Worm (Caenorhabditis elegans) whole organism, young adult: ENCODE data around the gene C07A9.10.

Experiments used
- B0336.3 ChIP-seq: fragments of 200-800 bp; sonication (Bioruptor generic); IDR thresholded peaks from 2 replicates; pipeline ENCODE4 v1.3.6; 2022; ENCODE audit warnings: missing genetic modification characterization, missing compliant biosample characterization
- F10E7.11 ChIP-seq: sonication (generic microtip); optimal IDR thresholded peaks from 2 replicates; lab custom pipeline; 2017; ENCODE audit warnings: mild to moderate bottlenecking, missing genetic modification characterization, moderate library complexity, missing compliant biosample characterization
- F37B4.10 ChIP-seq: fragments of 200-800 bp; sonication (Bioruptor generic); IDR thresholded peaks from 2 replicates; pipeline ENCODE4 v1.3.6; 2022; ENCODE audit warnings: missing genetic modification characterization, missing compliant biosample characterization
- F39B2.1 ChIP-seq: fragments of 200-800 bp; sonication (Bioruptor generic); IDR thresholded peaks from 2 replicates; pipeline ENCODE4 v1.3.6; 2022; ENCODE audit warnings: missing genetic modification reagents, missing genetic modification characterization, missing compliant biosample characterization
- F57A8.1 ChIP-seq: fragments of 200-800 bp; sonication (Bioruptor generic); optimal IDR thresholded peaks from 2 replicates; lab custom pipeline; 2018; ENCODE audit warnings: mild to moderate bottlenecking, missing genetic modification characterization, moderate library complexity, missing compliant biosample characterization
- K11D2.4 ChIP-seq: fragments of 200-800 bp; sonication (Bioruptor generic); IDR thresholded peaks from 2 replicates; pipeline ENCODE4 v1.3.6; 2022; ENCODE audit warnings: missing genetic modification reagents, missing genetic modification characterization, missing compliant biosample characterization
- T26A5.8 ChIP-seq: sonication (generic microtip); optimal IDR thresholded peaks from 2 replicates; lab custom pipeline; 2016; ENCODE audit warnings: missing genetic modification characterization, missing compliant biosample characterization
- Y53F4B.3 ChIP-seq: fragments of 200-800 bp; sonication (Bioruptor generic); IDR thresholded peaks from 2 replicates; pipeline ENCODE4 v1.3.6; 2022; ENCODE audit warnings: missing genetic modification reagents, missing genetic modification characterization, missing compliant biosample characterization
- ZK185.1 ChIP-seq: sonication (generic microtip); optimal IDR thresholded peaks from 2 replicates; lab custom pipeline; 2016; ENCODE audit warnings: mild to moderate bottlenecking, missing genetic modification characterization, missing compliant biosample characterization; ENCODE audit not compliant: poor library complexity, severe bottlenecking
- aptf-2 ChIP-seq: fragments of 200-800 bp; sonication (Bioruptor generic); conservative IDR thresholded peaks from 2 replicates; pipeline ENCODE4 v1.3.6; 2022; ENCODE audit warnings: missing genetic modification reagents, missing genetic modification characterization, missing compliant biosample characterization
- aptf-3 ChIP-seq: fragments of 200-800 bp; sonication (Bioruptor generic); IDR thresholded peaks from 2 replicates; pipeline ENCODE4 v1.3.6; 2022; ENCODE audit warnings: missing genetic modification characterization, missing compliant biosample characterization
- atf-7 ChIP-seq: sonication (generic microtip); optimal IDR thresholded peaks from 2 replicates; lab custom pipeline; 2017; ENCODE audit warnings: mild to moderate bottlenecking, missing genetic modification characterization, missing compliant biosample characterization
- athp-1 ChIP-seq: sonication (generic microtip); optimal IDR thresholded peaks from 2 replicates; lab custom pipeline; 2017; ENCODE audit warnings: mild to moderate bottlenecking, missing genetic modification characterization, missing compliant biosample characterization
- attf-3 ChIP-seq: fragments of 200-800 bp; sonication (Bioruptor generic); conservative IDR thresholded peaks from 2 replicates; pipeline ENCODE4 v1.3.6; 2022; ENCODE audit warnings: missing genetic modification reagents, missing genetic modification characterization, missing compliant biosample characterization
- bed-1 ChIP-seq: fragments of 200-800 bp; sonication (Bioruptor generic); IDR thresholded peaks from 2 replicates; pipeline ENCODE4 v1.3.6; 2022; ENCODE audit warnings: missing genetic modification reagents, missing genetic modification characterization, missing compliant biosample characterization
- ccch-3 ChIP-seq: fragments of 200-800 bp; sonication (Bioruptor generic); optimal IDR thresholded peaks from 2 replicates; lab custom pipeline; 2018; ENCODE audit warnings: mild to moderate bottlenecking, missing genetic modification characterization, missing compliant biosample characterization
- ceh-100 ChIP-seq: fragments of 200-800 bp; sonication (Bioruptor generic); IDR thresholded peaks from 2 replicates; pipeline ENCODE4 v1.3.6; 2022; ENCODE audit warnings: missing genetic modification reagents, missing genetic modification characterization, missing compliant biosample characterization
- ceh-58 ChIP-seq: fragments of 200-800 bp; sonication (Bioruptor generic); IDR thresholded peaks from 2 replicates; pipeline ENCODE4 v1.3.6; 2022; ENCODE audit warnings: missing genetic modification characterization, missing compliant biosample characterization
- ceh-79 ChIP-seq: sonication (generic microtip); optimal IDR thresholded peaks from 2 replicates; lab custom pipeline; 2017; ENCODE audit warnings: mild to moderate bottlenecking, missing genetic modification characterization, missing compliant biosample characterization
- chd-7 ChIP-seq: sonication (generic microtip); optimal IDR thresholded peaks from 2 replicates; lab custom pipeline; 2016; ENCODE audit warnings: mild to moderate bottlenecking, missing genetic modification characterization, moderate library complexity, missing compliant biosample characterization
- dpl-1 ChIP-seq: fragments of 150-350 bp; optimal IDR thresholded peaks from 2 replicates; lab custom pipeline; 2014; ENCODE audit warnings: missing biosample characterization, missing genetic modification reagents, missing genetic modification characterization
- egrh-3 ChIP-seq: fragments of 200-800 bp; sonication (Bioruptor generic); IDR thresholded peaks from 2 replicates; pipeline ENCODE4 v1.3.6; 2022; ENCODE audit warnings: missing genetic modification reagents, missing genetic modification characterization, missing compliant biosample characterization
- gei-17 ChIP-seq: fragments of 200-800 bp; sonication (Bioruptor generic); optimal IDR thresholded peaks from 2 replicates; lab custom pipeline; 2018; ENCODE audit warnings: mild to moderate bottlenecking, missing genetic modification characterization, missing compliant biosample characterization
- him-1 ChIP-seq: sonication (generic microtip); optimal IDR thresholded peaks from 2 replicates; lab custom pipeline; 2016; ENCODE audit warnings: missing genotype, missing genetic modification reagents, missing genetic modification characterization, missing compliant biosample characterization
- hrde-1 ChIP-seq: sonication (generic microtip); optimal IDR thresholded peaks from 2 replicates; lab custom pipeline; 2016; ENCODE audit warnings: missing genetic modification characterization, mild to moderate bottlenecking, missing compliant biosample characterization, moderate library complexity, missing genotype, missing genetic modification reagents, borderline replicate concordance
- let-607 ChIP-seq, 2 experiments: fragments of 200-800 bp in 1 of 2; sonication (Bioruptor generic) in 1 of 2; sonication (generic microtip) in 1 of 2; optimal IDR thresholded peaks; 2 replicates each; lab custom pipeline; 2016 to 2018; ENCODE audit warnings: mild to moderate bottlenecking in 2 of 2, missing compliant biosample characterization in 2 of 2, missing genetic modification characterization in 2 of 2, moderate library complexity in 2 of 2, missing genotype in 1 of 2
- lin-35 ChIP-seq, 3 experiments: fragments of 150-350 bp in 2 of 3; sonication (generic microtip) in 1 of 3; optimal IDR thresholded peaks; 2 replicates each; lab custom pipeline; 2014 to 2018; ENCODE audit warnings: missing biosample characterization in 3 of 3, missing genetic modification characterization in 3 of 3, missing genetic modification reagents in 3 of 3
- lsy-27 ChIP-seq: sonication (generic microtip); optimal IDR thresholded peaks from 2 replicates; lab custom pipeline; 2017; ENCODE audit warnings: missing genetic modification characterization, mild to moderate bottlenecking, missing compliant biosample characterization, antibody characterized with exemption, missing genotype, borderline replicate concordance; ENCODE audit not compliant: insufficient read depth
- madf-6 ChIP-seq: fragments of 200-800 bp; sonication (Bioruptor generic); IDR thresholded peaks from 2 replicates; pipeline ENCODE4 v1.3.6; 2022; ENCODE audit warnings: missing genetic modification reagents, missing genetic modification characterization, missing compliant biosample characterization
- madf-8 ChIP-seq: fragments of 200-800 bp; sonication (Bioruptor generic); conservative IDR thresholded peaks from 2 replicates; pipeline ENCODE4 v1.3.6; 2022; ENCODE audit warnings: missing genetic modification reagents, missing genetic modification characterization, missing compliant biosample characterization
- mcd-1 ChIP-seq: fragments of 200-800 bp; sonication (Bioruptor generic); IDR thresholded peaks from 2 replicates; pipeline ENCODE4 v1.3.6; 2022; ENCODE audit warnings: missing genetic modification reagents, missing genetic modification characterization, missing compliant biosample characterization
- nfyb-1 ChIP-seq: fragments of 200-800 bp; sonication (Bioruptor generic); IDR thresholded peaks from 2 replicates; pipeline ENCODE4 v1.3.6; 2022; ENCODE audit warnings: missing genetic modification reagents, missing genetic modification characterization, missing compliant biosample characterization
- nhr-120 ChIP-seq: fragments of 200-800 bp; sonication (Bioruptor generic); IDR thresholded peaks from 2 replicates; pipeline ENCODE4 v1.3.6; 2022; ENCODE audit warnings: missing genetic modification characterization, missing compliant biosample characterization
- nhr-27 ChIP-seq: fragments of 200-800 bp; sonication (Bioruptor generic); optimal IDR thresholded peaks from 2 replicates; lab custom pipeline; 2018; ENCODE audit warnings: mild to moderate bottlenecking, missing genetic modification characterization, moderate library complexity, missing compliant biosample characterization
- nhr-80 ChIP-seq: sonication (generic microtip); optimal IDR thresholded peaks from 2 replicates; lab custom pipeline; 2016; ENCODE audit warnings: missing genetic modification characterization, missing compliant biosample characterization
- pbrm-1 ChIP-seq: fragments of 200-800 bp; sonication (Bioruptor generic); IDR thresholded peaks from 2 replicates; pipeline ENCODE4 v1.3.6; 2022; ENCODE audit warnings: missing genetic modification reagents, missing genetic modification characterization, missing compliant biosample characterization
- pha-4 ChIP-seq: fragments of 150-350 bp; sonication (generic microtip); optimal IDR thresholded peaks from 2 replicates; lab custom pipeline; 2014; ENCODE audit warnings: missing biosample characterization, missing genetic modification reagents, missing genetic modification characterization
- rcor-1 ChIP-seq: fragments of 200-800 bp; sonication (Bioruptor generic); IDR thresholded peaks from 2 replicates; pipeline ENCODE4 v1.3.6; 2022; ENCODE audit warnings: missing genetic modification reagents, missing genetic modification characterization, missing compliant biosample characterization
- rec-8 ChIP-seq, 2 experiments: sonication (generic microtip); optimal IDR thresholded peaks; 2 replicates each; lab custom pipeline; 2016; ENCODE audit warnings: mild to moderate bottlenecking in 2 of 2, missing genetic modification characterization in 2 of 2, missing genetic modification reagents in 2 of 2, missing genotype in 2 of 2, missing biosample characterization in 1 of 2, missing compliant biosample characterization in 1 of 2, moderate library complexity in 1 of 2
- repo-1 ChIP-seq: sonication (generic microtip); optimal IDR thresholded peaks from 2 replicates; lab custom pipeline; 2017; ENCODE audit warnings: mild to moderate bottlenecking, missing genetic modification characterization, missing compliant biosample characterization
- snpc-1.1 ChIP-seq: sonication (generic microtip); optimal IDR thresholded peaks from 2 replicates; lab custom pipeline; 2017; ENCODE audit warnings: missing genetic modification characterization, mild to moderate bottlenecking, missing compliant biosample characterization, antibody characterized with exemption, moderate library complexity, missing genotype, missing genetic modification reagents; ENCODE audit not compliant: insufficient read depth
- tbp1 ChIP-seq: fragments of 200-800 bp; sonication (Bioruptor generic); optimal IDR thresholded peaks from 2 replicates; lab custom pipeline; 2018; ENCODE audit warnings: mild to moderate bottlenecking, missing genetic modification characterization, missing compliant biosample characterization
- tlf-1 ChIP-seq: fragments of 200-800 bp; sonication (Bioruptor generic); optimal IDR thresholded peaks from 2 replicates; lab custom pipeline; 2018; ENCODE audit warnings: mild to moderate bottlenecking, missing genetic modification characterization, missing compliant biosample characterization
- zfh-2 ChIP-seq: fragments of 200-800 bp; sonication (Bioruptor generic); conservative IDR thresholded peaks from 2 replicates; pipeline ENCODE4 v1.3.6; 2022; ENCODE audit warnings: missing genetic modification reagents, missing genetic modification characterization, missing compliant biosample characterization
- zim-3 ChIP-seq: sonication (generic microtip); optimal IDR thresholded peaks from 2 replicates; lab custom pipeline; 2017; ENCODE audit warnings: mild to moderate bottlenecking, missing genetic modification characterization, moderate library complexity, missing compliant biosample characterization
- ztf-22 ChIP-seq: fragments of 200-800 bp; sonication (Bioruptor generic); optimal IDR thresholded peaks from 2 replicates; lab custom pipeline; 2018; ENCODE audit warnings: mild to moderate bottlenecking, missing genetic modification characterization, moderate library complexity, missing compliant biosample characterization
- ztf-3 ChIP-seq: fragments of 200-800 bp; sonication (Bioruptor generic); optimal IDR thresholded peaks from 2 replicates; lab custom pipeline; 2018; ENCODE audit warnings: mild to moderate bottlenecking, missing genetic modification characterization, missing compliant biosample characterization

C07A9.10 gene

DNA sequence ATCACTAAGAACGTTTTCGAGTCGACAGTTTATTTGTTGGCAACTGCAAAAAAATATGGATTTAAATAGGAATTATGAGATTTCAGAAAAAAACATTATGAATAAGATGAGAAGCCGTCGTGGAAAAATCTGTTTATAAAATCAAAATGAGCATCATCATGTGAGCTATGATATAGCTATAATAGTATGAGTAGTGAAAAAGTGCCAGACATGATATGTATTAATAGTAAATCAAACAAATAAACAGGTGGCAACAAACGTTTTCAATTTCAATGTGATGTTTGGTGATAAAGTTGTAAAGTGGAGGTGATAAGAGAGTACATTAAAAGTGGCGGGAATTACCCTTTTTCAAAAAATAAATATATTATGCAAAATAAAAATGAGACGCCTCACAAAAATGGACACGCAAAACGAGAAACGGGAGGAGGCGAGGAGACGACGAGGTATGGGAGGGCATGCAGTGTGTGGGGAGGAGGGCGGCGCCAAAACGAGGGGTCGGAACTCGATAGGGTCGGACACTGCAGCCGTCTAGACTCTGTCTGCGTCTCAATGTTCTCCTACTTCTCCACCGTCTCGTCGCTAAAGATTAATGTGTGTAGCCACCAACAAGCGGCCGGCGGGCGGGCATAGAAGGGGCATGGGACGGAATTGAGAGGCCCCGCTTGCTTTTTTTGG, 18.1 kb downstream of the C07A9.10 start, which contains the start of gene C07A9.9 (continued):
- no peak for TF ChIP-seq F57A8.1
- TF ChIP-seq snpc-1.1 (tag; lab: Kevin White, UChicago) = peak; percentile 37
- no peak for TF ChIP-seq F39B2.1 (GFP tag; lab: Robert Waterston, UW)
- no peak for TF ChIP-seq atf-7 (tag; lab: Kevin White, UChicago)
- TF ChIP-seq pbrm-1 (GFP tag; lab: Robert Waterston, UW) = no peak
- no peak for TF ChIP-seq madf-8
- no peak for TF ChIP-seq T26A5.8
- no peak for TF ChIP-seq tlf-1
- peak; percentile 2 for TF ChIP-seq ZK185.1 (tag; lab: Kevin White, UChicago)
- TF ChIP-seq aptf-2 = no peak
- no peak for TF ChIP-seq Y53F4B.3 (GFP tag; lab: Robert Waterston, UW)
- peak; percentile 30; the same call in 1 of the 2 replicates for TF ChIP-seq K11D2.4 (GFP tag; lab: Robert Waterston, UW)
- TF ChIP-seq bed-1 (GFP tag; lab: Robert Waterston, UW) = no peak
- peak; percentile 59 for TF ChIP-seq chd-7 (tag; lab: Kevin White, UChicago)
- TF ChIP-seq rcor-1 (GFP tag; lab: Robert Waterston, UW) = no peak; the same call in 1 of the 2 replicates
- TF ChIP-seq gei-17 (GFP tag; lab: Kevin White, UChicago) = no peak
- no peak for TF ChIP-seq tbp1 (GFP tag; lab: Kevin White, UChicago)
- no peak for TF ChIP-seq dpl-1 (GFP tag; lab: Kevin White, UChicago)
- no peak for TF ChIP-seq rec-8 (tag; optimal IDR thresholded peaks at IDR 0.05; lab: Kevin White, UChicago)
- TF ChIP-seq nhr-27 (tag; lab: Kevin White, UChicago) = no peak
- no peak for TF ChIP-seq F10E7.11 (tag; lab: Kevin White, UChicago)
- TF ChIP-seq nhr-120 (GFP tag; lab: Robert Waterston, UW) = no peak
- no peak for TF ChIP-seq lsy-27
- no peak for TF ChIP-seq attf-3 (GFP tag; lab: Robert Waterston, UW)
- 0 out of 2 replicates have a peak, but pooled peaks have one; percentile 63 for TF ChIP-seq nfyb-1 (GFP tag; lab: Robert Waterston, UW)
- no peak for TF ChIP-seq ztf-3 (GFP tag; lab: Kevin White, UChicago)
- peak; percentile 76 for TF ChIP-seq egrh-3 (GFP tag; lab: Robert Waterston, UW)
- no peak for TF ChIP-seq athp-1
- TF ChIP-seq repo-1 (tag; lab: Kevin White, UChicago) = no peak
- TF ChIP-seq mcd-1 (GFP tag; lab: Robert Waterston, UW) = no peak; the same call in 1 of the 2 replicates
- TF ChIP-seq pha-4 = no peak
- TF ChIP-seq zfh-2 (GFP tag; lab: Robert Waterston, UW) = peak; percentile 99
- TF ChIP-seq lin-35 (GFP tag; optimal IDR thresholded peaks at IDR 0.05; lab: Kevin White, UChicago) = peak in 1 of 3 experiments; percentile 61
- TF ChIP-seq B0336.3 (GFP tag; lab: Robert Waterston, UW) = no peak
- TF ChIP-seq aptf-3 (GFP tag; lab: Robert Waterston, UW) = no peak
- no peak for TF ChIP-seq ceh-79 (tag; lab: Kevin White, UChicago)
- TF ChIP-seq nhr-80 (tag; lab: Kevin White, UChicago) = peak; percentile 95
- no peak for TF ChIP-seq ztf-22 (GFP tag; lab: Kevin White, UChicago)
- TF ChIP-seq let-607 (tag; optimal IDR thresholded peaks at IDR 0.05; lab: Kevin White, UChicago) = peak in 1 of 2 experiments; percentile 3
- TF ChIP-seq zim-3 = no peak
- TF ChIP-seq ceh-58 (GFP tag; lab: Robert Waterston, UW) = no peak
- TF ChIP-seq him-1 = no peak
- TF ChIP-seq ccch-3 (GFP tag; lab: Kevin White, UChicago) = no peak
- TF ChIP-seq madf-6 (GFP tag; lab: Robert Waterston, UW) = no peak
- TF ChIP-seq hrde-1 (tag; lab: Kevin White, UChicago) = no peak
- TF ChIP-seq ceh-100 (GFP tag; lab: Robert Waterston, UW) = no peak
- no peak for TF ChIP-seq F37B4.10 (GFP tag; lab: Robert Waterston, UW)
